Worm (Caenorhabditis elegans) whole organism, young adult: ENCODE data around the gene lhpp-1.

Experiments
- B0336.3 ChIP-seq: fragments of 200-800 bp; sonication (Bioruptor generic); IDR thresholded peaks from 2 replicates; pipeline ENCODE4 v1.3.6; 2022; ENCODE audit warnings: missing genetic modification characterization, missing compliant biosample characterization
- F49E8.2 ChIP-seq: sonication (generic microtip); optimal IDR thresholded peaks from 3 replicates; lab custom pipeline; 2017; ENCODE audit warnings: missing genetic modification characterization, mild to moderate bottlenecking, missing compliant biosample characterization, antibody characterized with exemption, moderate library complexity; ENCODE audit not compliant: insufficient read depth
- K12H6.12 ChIP-seq: fragments of 200-800 bp; sonication (Bioruptor generic); optimal IDR thresholded peaks from 2 replicates; lab custom pipeline; 2018; ENCODE audit warnings: mild to moderate bottlenecking, missing genetic modification characterization, missing compliant biosample characterization
- Y56A3A.18 ChIP-seq: fragments of 200-800 bp; sonication (Bioruptor generic); IDR thresholded peaks from 2 replicates; pipeline ENCODE4 v1.3.6; 2022; ENCODE audit warnings: missing genetic modification reagents, missing genetic modification characterization, missing compliant biosample characterization
- ZK185.1 ChIP-seq: sonication (generic microtip); optimal IDR thresholded peaks from 2 replicates; lab custom pipeline; 2016; ENCODE audit warnings: mild to moderate bottlenecking, missing genetic modification characterization, missing compliant biosample characterization; ENCODE audit not compliant: poor library complexity, severe bottlenecking
- aptf-2 ChIP-seq: fragments of 200-800 bp; sonication (Bioruptor generic); conservative IDR thresholded peaks from 2 replicates; pipeline ENCODE4 v1.3.6; 2022; ENCODE audit warnings: missing genetic modification reagents, missing genetic modification characterization, missing compliant biosample characterization
- aptf-3 ChIP-seq: fragments of 200-800 bp; sonication (Bioruptor generic); IDR thresholded peaks from 2 replicates; pipeline ENCODE4 v1.3.6; 2022; ENCODE audit warnings: missing genetic modification characterization, missing compliant biosample characterization
- athp-1 ChIP-seq: sonication (generic microtip); optimal IDR thresholded peaks from 2 replicates; lab custom pipeline; 2017; ENCODE audit warnings: mild to moderate bottlenecking, missing genetic modification characterization, missing compliant biosample characterization
- ceh-79 ChIP-seq: sonication (generic microtip); optimal IDR thresholded peaks from 2 replicates; lab custom pipeline; 2017; ENCODE audit warnings: mild to moderate bottlenecking, missing genetic modification characterization, missing compliant biosample characterization
- die-1 ChIP-seq: sonication (generic microtip); optimal IDR thresholded peaks from 2 replicates; lab custom pipeline; 2016; ENCODE audit warnings: missing genotype, mild to moderate bottlenecking, missing genetic modification characterization, missing compliant biosample characterization
- him-1 ChIP-seq: sonication (generic microtip); optimal IDR thresholded peaks from 2 replicates; lab custom pipeline; 2016; ENCODE audit warnings: missing genotype, missing genetic modification reagents, missing genetic modification characterization, missing compliant biosample characterization
- hlh-12 ChIP-seq: sonication (generic microtip); optimal IDR thresholded peaks from 2 replicates; lab custom pipeline; 2016; ENCODE audit warnings: missing genetic modification characterization, missing compliant biosample characterization
- hrde-1 ChIP-seq: sonication (generic microtip); optimal IDR thresholded peaks from 2 replicates; lab custom pipeline; 2016; ENCODE audit warnings: missing genetic modification characterization, mild to moderate bottlenecking, missing compliant biosample characterization, moderate library complexity, missing genotype, missing genetic modification reagents, borderline replicate concordance
- let-526 ChIP-seq: fragments of 200-800 bp; sonication (Bioruptor generic); IDR thresholded peaks from 2 replicates; pipeline ENCODE4 v1.3.6; 2022; ENCODE audit warnings: missing genetic modification reagents, missing genetic modification characterization, missing compliant biosample characterization
- lin-54 ChIP-seq: fragments of 200-800 bp; sonication (Bioruptor generic); optimal IDR thresholded peaks from 2 replicates; lab custom pipeline; 2018; ENCODE audit warnings: mild to moderate bottlenecking, missing genetic modification characterization, missing compliant biosample characterization
- madf-3 ChIP-seq: fragments of 200-800 bp; sonication (Bioruptor generic); IDR thresholded peaks from 2 replicates; pipeline ENCODE4 v1.3.6; 2022; ENCODE audit warnings: missing genetic modification reagents, missing genetic modification characterization, missing compliant biosample characterization
- madf-8 ChIP-seq: fragments of 200-800 bp; sonication (Bioruptor generic); conservative IDR thresholded peaks from 2 replicates; pipeline ENCODE4 v1.3.6; 2022; ENCODE audit warnings: missing genetic modification reagents, missing genetic modification characterization, missing compliant biosample characterization
- nhr-80 ChIP-seq: sonication (generic microtip); optimal IDR thresholded peaks from 2 replicates; lab custom pipeline; 2016; ENCODE audit warnings: missing genetic modification characterization, missing compliant biosample characterization
- sdz-38 ChIP-seq: sonication (generic microtip); optimal IDR thresholded peaks from 2 replicates; lab custom pipeline; 2016; ENCODE audit warnings: missing genotype, missing genetic modification characterization, missing compliant biosample characterization
- somi-1 ChIP-seq: fragments of 200-800 bp; sonication (Bioruptor generic); optimal IDR thresholded peaks from 2 replicates; lab custom pipeline; 2018; ENCODE audit warnings: mild to moderate bottlenecking, missing genetic modification characterization, missing compliant biosample characterization
- tbp1 ChIP-seq: fragments of 200-800 bp; sonication (Bioruptor generic); optimal IDR thresholded peaks from 2 replicates; lab custom pipeline; 2018; ENCODE audit warnings: mild to moderate bottlenecking, missing genetic modification characterization, missing compliant biosample characterization
- tbx-9 ChIP-seq: sonication (generic microtip); optimal IDR thresholded peaks from 2 replicates; lab custom pipeline; 2016; ENCODE audit warnings: borderline replicate concordance, missing genetic modification characterization, inconsistent platforms, missing compliant biosample characterization
- unc-130 ChIP-seq: sonication (generic microtip); optimal IDR thresholded peaks from 2 replicates; lab custom pipeline; 2016; ENCODE audit warnings: missing genetic modification reagents, missing genetic modification characterization, missing compliant biosample characterization
- xnd-1 ChIP-seq: sonication (generic microtip); optimal IDR thresholded peaks from 2 replicates; lab custom pipeline; 2016; ENCODE audit warnings: missing genotype, missing genetic modification reagents, missing genetic modification characterization, missing compliant biosample characterization
- ztf-25 ChIP-seq: fragments of 200-800 bp; sonication (Bioruptor generic); IDR thresholded peaks from 2 replicates; pipeline ENCODE4 v1.3.6; 2022; ENCODE audit warnings: missing genetic modification reagents, missing genetic modification characterization, missing compliant biosample characterization

lhpp-1 gene

ce11 chrV:12120381-12120780 lies 8.8 kb upstream of the lhpp-1 start, which contains the start of gene C13C4.7:
C13C4.7 (minus strand) TSS chrV:12120481.
- no peak for TF ChIP-seq tbx-9 (tag; lab: Kevin White, UChicago)
- TF ChIP-seq B0336.3 (GFP tag; lab: Robert Waterston, UW), result no peak

ce11 chrV:12117567-12118053 lies 6.0 kb upstream of the lhpp-1 start, which contains the start of gene C13C4.8:
C13C4.8 (plus strand) TSS chrV:12118003.
- no peak for TF ChIP-seq ZK185.1 (tag; lab: Kevin White, UChicago)
- TF ChIP-seq let-526, result no peak
- no peak for TF ChIP-seq tbx-9 (tag; lab: Kevin White, UChicago)
- no peak for TF ChIP-seq athp-1 (tag; lab: Kevin White, UChicago)
- no peak for TF ChIP-seq tbp1 (GFP tag; lab: Kevin White, UChicago)
- no peak for TF ChIP-seq xnd-1
- TF ChIP-seq him-1 (tag; lab: Kevin White, UChicago), result no peak
- TF ChIP-seq F49E8.2 (tag; lab: Kevin White, UChicago), result no peak
- no peak for TF ChIP-seq unc-130 (GFP tag; lab: Kevin White, UChicago)
- no peak for TF ChIP-seq madf-3 (GFP tag; lab: Robert Waterston, UW)
- no peak for TF ChIP-seq somi-1 (GFP tag; lab: Kevin White, UChicago)

DNA sequence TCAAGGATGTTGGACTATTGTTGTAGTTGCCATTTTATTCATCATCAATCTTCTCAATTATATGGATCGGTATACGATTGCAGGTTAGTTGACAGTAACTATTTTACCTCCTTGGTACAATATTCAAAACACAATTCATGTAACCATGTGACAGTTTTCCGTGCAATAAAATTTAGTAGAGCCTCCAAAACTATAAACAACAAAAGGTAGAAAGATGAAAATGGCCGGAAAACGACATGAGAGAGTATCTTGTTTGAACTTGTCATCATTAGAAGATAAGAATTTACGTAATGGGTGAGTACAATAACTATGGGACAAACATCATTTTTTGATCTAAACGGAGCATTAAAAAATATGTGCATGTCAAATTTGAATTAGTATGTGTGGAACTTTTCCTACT lies 3.5 kb upstream of the lhpp-1 start:
- peak; percentile 27 for TF ChIP-seq nhr-80 (tag; lab: Kevin White, UChicago)
- TF ChIP-seq die-1 (tag; lab: Kevin White, UChicago), result no peak

ce11 chrV:12114693-12115092 lies 3.1 kb upstream of the lhpp-1 start, which contains the start of gene spin-1:
spin-1 (plus strand) TSS chrV:12114993.
- TF ChIP-seq hlh-12 (tag; lab: Kevin White, UChicago) (no peak), madf-8 (GFP tag; lab: Robert Waterston, UW) (no peak), lin-54 (GFP tag; lab: Kevin White, UChicago) (no peak)
- TF ChIP-seq, all 124 proteins: peak for 0

DNA sequence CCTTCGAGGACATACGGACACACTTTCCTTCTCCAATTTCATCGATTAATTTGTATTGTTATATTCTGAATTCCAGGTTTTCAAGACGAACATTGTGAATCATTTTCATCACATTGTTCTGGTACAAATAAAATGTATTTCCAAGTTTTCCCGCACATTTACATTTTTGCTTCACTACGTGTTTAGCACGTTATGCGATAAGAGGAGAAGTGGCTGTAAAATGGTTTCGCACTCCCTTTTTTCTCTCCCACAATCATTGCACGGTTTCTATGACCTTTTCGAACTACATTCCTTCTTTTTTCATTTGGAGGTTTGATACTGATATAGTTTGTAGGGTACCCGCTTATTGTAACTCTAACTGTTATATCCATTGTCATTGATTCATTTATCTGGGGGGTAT lies 2.1 kb upstream of the lhpp-1 start:
- TF ChIP-seq nhr-80 (tag; lab: Kevin White, UChicago), result peak; percentile 70
- TF ChIP-seq ztf-25 (GFP tag; lab: Robert Waterston, UW), result no peak
- TF ChIP-seq ceh-79 (tag; lab: Kevin White, UChicago), result no peak
- no peak for TF ChIP-seq aptf-3 (GFP tag; lab: Robert Waterston, UW)

- TF ChIP-seq aptf-2, result no peak
- peak; percentile 2 for TF ChIP-seq nhr-80 (tag; lab: Kevin White, UChicago)
Observed at ce11 chrV:12106841-12107240, 4.8 kb downstream of the lhpp-1 start, which contains the start of gene nhr-136. nhr-136 (plus strand) TSS chrV:12107141.

ce11 chrV:12103920-12104319 lies 7.7 kb downstream of the lhpp-1 start, which contains the start of gene nhr-153:
nhr-153 (plus strand) TSS chrV:12104220.
- TF ChIP-seq sdz-38 (tag; lab: Kevin White, UChicago), result no peak
- no peak for TF ChIP-seq Y56A3A.18 (GFP tag; lab: Robert Waterston, UW)
- TF ChIP-seq K12H6.12 (tag; lab: Kevin White, UChicago), result no peak
- no peak for TF ChIP-seq hrde-1 (tag; lab: Kevin White, UChicago)
- TF ChIP-seq, all 124 proteins: peak for 0
